2 fruit fly cellular contexts compared by ENCODE assay signal in the genomic region with DNA sequence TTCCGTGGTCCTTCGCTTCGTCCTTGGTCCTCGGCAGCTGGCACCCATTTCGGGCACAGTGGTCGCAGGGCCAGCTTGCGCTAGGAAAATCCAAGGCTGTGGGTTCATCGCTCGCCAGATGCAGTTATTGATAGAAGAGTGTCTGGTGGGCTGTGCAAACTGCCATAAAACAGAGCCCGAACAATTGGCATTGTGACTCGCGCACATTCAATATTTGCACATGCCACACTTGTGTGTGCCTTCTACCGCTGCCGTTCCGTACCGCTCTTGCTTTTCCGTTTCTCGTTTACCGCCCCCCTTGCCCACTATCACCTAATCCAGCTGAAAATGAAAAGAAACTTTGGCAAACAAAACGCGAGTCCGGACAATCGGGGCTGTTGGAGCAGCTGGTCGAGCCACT.
A peak's percentile ranks its signal among the peaks of the same experiment; 100 is the strongest.
TF ChIP-seq lines count a peak whose summit lies in the region.

No protein-coding gene starts in this region.

TF ChIP-seq in whole organism, adult, 20 proteins besides CTCF, POLR2A, EP300 and RAD21 (continued from another document):
- no peak for TF ChIP-seq CG7045 (GFP tag; optimal IDR thresholded peaks at IDR 0.05; lab: Kevin White, UChicago)
- no peak for TF ChIP-seq kay (GFP tag; lab: Kevin White, UChicago; ENCODE audit: borderline replicate concordance)
TF ChIP-seq in whole organism, adult: peak in this region for 4.

TF ChIP-seq in whole organism, embryonic, 481 proteins besides CTCF, POLR2A, EP300 and RAD21 (continued from another document):
- TF ChIP-seq HLHmδ (GFP tag; optimal IDR thresholded peaks at IDR 0.05; lab: Kevin White, UChicago) (no peak), CG4282 (GFP tag; optimal IDR thresholded peaks at IDR 0.05; lab: Kevin White, UChicago) (no peak), Elba2 (GFP tag; optimal IDR thresholded peaks at IDR 0.05; lab: Kevin White, UChicago) (no peak), CG6175 (GFP tag; IDR thresholded peaks at IDR 0.05; lab: Robert Waterston, UW) (no peak), Vsx1 (GFP tag; optimal IDR thresholded peaks at IDR 0.05; lab: Kevin White, UChicago) (no peak), Hey (tag; optimal IDR thresholded peaks at IDR 0.05; lab: Kevin White, UChicago) (peak; percentile 6), en (GFP tag; optimal IDR thresholded peaks at IDR 0.05; lab: Kevin White, UChicago) (no peak), CG7357 (GFP tag; IDR thresholded peaks at IDR 0.05; lab: Robert Waterston, UW) (0 out of 3 replicates have a peak, but pooled peaks have one; percentile 14), Med (GFP tag; lab: Kevin White, UChicago) (peak; percentile 84), ash1 (GFP tag; optimal IDR thresholded peaks at IDR 0.05; lab: Kevin White, UChicago) (no peak), CG9609 (GFP tag; optimal IDR thresholded peaks at IDR 0.05; lab: Kevin White, UChicago) (no peak), ac (GFP tag; optimal IDR thresholded peaks at IDR 0.05; lab: Kevin White, UChicago) (no peak), CG8290 (GFP tag; optimal IDR thresholded peaks at IDR 0.05; lab: Kevin White, UChicago) (no peak), CG8290 (tag; optimal IDR thresholded peaks at IDR 0.05; lab: Kevin White, UChicago) (peak in 1 of 2 experiments; percentile 11), Hand (GFP tag; optimal IDR thresholded peaks at IDR 0.05; lab: Kevin White, UChicago) (no peak), Dfd (GFP tag; optimal IDR thresholded peaks at IDR 0.05; lab: Kevin White, UChicago) (no peak), Hmr (GFP tag; optimal IDR thresholded peaks at IDR 0.05; lab: Kevin White, UChicago) (peak; percentile 45), Tbp (GFP tag; optimal IDR thresholded peaks at IDR 0.05; lab: Kevin White, UChicago) (no peak), mam (GFP tag; optimal IDR thresholded peaks at IDR 0.05; lab: Kevin White, UChicago) (no peak), Ssrp (tag; optimal IDR thresholded peaks at IDR 0.05; lab: Kevin White, UChicago) (no peak), HmgD (GFP tag; optimal IDR thresholded peaks at IDR 0.05; lab: Kevin White, UChicago) (no peak), fd64A (GFP tag; optimal IDR thresholded peaks at IDR 0.05; lab: Kevin White, UChicago) (no peak), CG2120 (GFP tag; optimal IDR thresholded peaks at IDR 0.05; lab: Kevin White, UChicago) (peak; percentile 4), scrt (GFP tag; optimal IDR thresholded peaks at IDR 0.05; lab: Kevin White, UChicago) (no peak), CG15514 (GFP tag; optimal IDR thresholded peaks at IDR 0.05; lab: Kevin White, UChicago) (peak; percentile 9), Sox102F (GFP tag; optimal IDR thresholded peaks at IDR 0.05; lab: Kevin White, UChicago) (no peak), Lim3 (GFP tag; IDR thresholded peaks at IDR 0.05; lab: Robert Waterston, UW) (no peak)
